Worm (Caenorhabditis elegans) whole organism, midembryonic: ENCODE results near the gene fbxb-108.

Experiments
- flt-1 ChIP-seq: fragments of 200-800 bp; sonication (Bioruptor generic); IDR thresholded peaks from 2 replicates; pipeline ENCODE4 v1.3.6; 2022; ENCODE audit warnings: missing genetic modification characterization, missing compliant biosample characterization
- med-1 ChIP-seq: sonication (generic microtip); optimal IDR thresholded peaks from 2 replicates; lab custom pipeline; 2017; ENCODE audit warnings: missing genetic modification characterization, mild to moderate bottlenecking, missing compliant biosample characterization, antibody characterized with exemption, missing genetic modification reagents; ENCODE audit not compliant: insufficient read depth
- tab-1 ChIP-seq: fragments of 200-800 bp; sonication (Bioruptor generic); IDR thresholded peaks from 2 replicates; pipeline ENCODE4 v1.3.6; 2022; ENCODE audit warnings: missing genetic modification characterization, missing compliant biosample characterization

- TF ChIP-seq tab-1 (GFP tag; lab: Robert Waterston, UW) = no peak
- no peak for TF ChIP-seq med-1
- no peak for TF ChIP-seq flt-1 (GFP tag; lab: Robert Waterston, UW)
These were observed 29.1 kb upstream of the fbxb-108 start for ce11 chrII:2735644-2736043.
